Worm (Caenorhabditis elegans) whole organism, L3 larva: Measurements from ENCODE around the gene cogc-2.

Experiments used
- ama-1 ChIP-seq: fragments of 150-350 bp; optimal IDR thresholded peaks from 2 replicates; lab custom pipeline; 2018
- egl-27 ChIP-seq: sonication (generic microtip); optimal IDR thresholded peaks from 4 replicates; lab custom pipeline; 2017; ENCODE audit warnings: missing biosample characterization, missing genetic modification reagents, missing genetic modification characterization
- elt-2 ChIP-seq: sonication (generic microtip); optimal IDR thresholded peaks from 2 replicates; lab custom pipeline; 2016; ENCODE audit warnings: missing genetic modification reagents, mild to moderate bottlenecking, missing genetic modification characterization, missing compliant biosample characterization
- fos-1 ChIP-seq: fragments of 150-350 bp; optimal IDR thresholded peaks from 2 replicates; lab custom pipeline; 2014; ENCODE audit warnings: missing biosample characterization, missing genetic modification characterization
- nhr-12 ChIP-seq: fragments of 150-350 bp; optimal IDR thresholded peaks from 2 replicates; lab custom pipeline; 2014; ENCODE audit warnings: missing biosample characterization, missing genetic modification characterization
- nhr-76 ChIP-seq: fragments of 150-350 bp; sonication (generic microtip); optimal IDR thresholded peaks from 5 replicates; lab custom pipeline; 2014; ENCODE audit warnings: missing biosample characterization, missing genetic modification characterization
- skn-1 ChIP-seq: fragments of 150-350 bp; optimal IDR thresholded peaks from 2 replicates; lab custom pipeline; 2014; ENCODE audit warnings: missing biosample characterization, missing genetic modification characterization
- snpc-4 ChIP-seq: fragments of 150-350 bp; optimal IDR thresholded peaks from 2 replicates; lab custom pipeline; 2014; ENCODE audit warnings: missing biosample characterization, missing genetic modification characterization
- zag-1 ChIP-seq: fragments of 150-350 bp; optimal IDR thresholded peaks from 2 replicates; lab custom pipeline; 2014; ENCODE audit warnings: missing biosample characterization, missing genetic modification characterization

ce11 chrIV:7009531-7009930, 29.8 kb downstream of the cogc-2 start, which contains the start of gene C25A8.2:
- TF ChIP-seq skn-1 (tag; lab: Kevin White, UChicago) (no peak), snpc-4 (tag; lab: Kevin White, UChicago) (no peak), nhr-76 (tag; lab: Kevin White, UChicago) (no peak), ama-1 (no peak), egl-27 (no peak), elt-2 (no peak), zag-1 (tag; lab: Kevin White, UChicago) (no peak), nhr-12 (no peak), fos-1 (tag; lab: Kevin White, UChicago) (no peak)
